Worm (Caenorhabditis elegans) whole organism, L3 larva: ENCODE data around the gene egl-43.

Source experiments
- R02D3.7 ChIP-seq: fragments of 150-350 bp; optimal IDR thresholded peaks from 2 replicates; lab custom pipeline; 2014; ENCODE audit warnings: missing biosample characterization, missing genetic modification characterization
- ZK546.5 ChIP-seq: sonication (generic microtip); optimal IDR thresholded peaks from 2 replicates; lab custom pipeline; 2017; ENCODE audit warnings: missing biosample characterization, missing genetic modification characterization
- aly-2 ChIP-seq: fragments of 150-350 bp; optimal IDR thresholded peaks from 2 replicates; lab custom pipeline; 2014; ENCODE audit warnings: missing biosample characterization, missing genetic modification characterization
- ama-1 ChIP-seq: fragments of 150-350 bp; optimal IDR thresholded peaks from 2 replicates; lab custom pipeline; 2018
- ceh-16 ChIP-seq: sonication (generic microtip); optimal IDR thresholded peaks from 2 replicates; lab custom pipeline; 2017; ENCODE audit warnings: missing biosample characterization, missing genetic modification characterization
- ceh-28 ChIP-seq: fragments of 150-350 bp; optimal IDR thresholded peaks from 2 replicates; lab custom pipeline; 2014; ENCODE audit warnings: missing biosample characterization, missing genetic modification reagents, missing genetic modification characterization
- ceh-82 ChIP-seq: fragments of 150-350 bp; optimal IDR thresholded peaks from 2 replicates; lab custom pipeline; 2014; ENCODE audit warnings: missing biosample characterization, missing genetic modification characterization
- ceh-9 ChIP-seq: sonication (generic microtip); optimal IDR thresholded peaks from 2 replicates; lab custom pipeline; 2018; ENCODE audit warnings: missing biosample characterization, missing genetic modification characterization
- daf-12 ChIP-seq: fragments of 150-350 bp; optimal IDR thresholded peaks from 2 replicates; lab custom pipeline; 2014; ENCODE audit warnings: missing biosample characterization, missing genetic modification reagents, missing genetic modification characterization
- egl-27 ChIP-seq: sonication (generic microtip); optimal IDR thresholded peaks from 4 replicates; lab custom pipeline; 2017; ENCODE audit warnings: missing biosample characterization, missing genetic modification reagents, missing genetic modification characterization
- egl-5 ChIP-seq: fragments of 150-350 bp; optimal IDR thresholded peaks from 2 replicates; lab custom pipeline; 2017; ENCODE audit warnings: missing biosample characterization, missing genetic modification reagents, missing genetic modification characterization, inconsistent platforms
- elt-1 ChIP-seq: fragments of 150-350 bp; optimal IDR thresholded peaks from 2 replicates; lab custom pipeline; 2014; ENCODE audit warnings: missing biosample characterization, missing genetic modification characterization
- elt-2 ChIP-seq: sonication (generic microtip); optimal IDR thresholded peaks from 2 replicates; lab custom pipeline; 2016; ENCODE audit warnings: missing genetic modification reagents, mild to moderate bottlenecking, missing genetic modification characterization, missing compliant biosample characterization
- elt-3 ChIP-seq, 3 experiments: fragments of 150-350 bp in 1 of 3; sonication (generic microtip) in 2 of 3; optimal IDR thresholded peaks; 2 replicates in 2 of 3; 4 replicates in 1 of 3; lab custom pipeline; 2014 to 2017; ENCODE audit warnings: missing biosample characterization in 3 of 3, missing genetic modification characterization in 3 of 3
- eor-1 ChIP-seq, 2 experiments: fragments of 150-350 bp; optimal IDR thresholded peaks; 2 replicates each; lab custom pipeline; 2014 to 2018; ENCODE audit warnings: missing biosample characterization in 2 of 2, missing genetic modification characterization in 2 of 2
- fkh-10 ChIP-seq: sonication (generic microtip); optimal IDR thresholded peaks from 2 replicates; lab custom pipeline; 2017; ENCODE audit warnings: missing biosample characterization, missing genetic modification reagents, missing genetic modification characterization
- fkh-2 ChIP-seq: fragments of 150-350 bp; optimal IDR thresholded peaks from 2 replicates; lab custom pipeline; 2014; ENCODE audit warnings: missing biosample characterization, missing genetic modification reagents, missing genetic modification characterization
- fos-1 ChIP-seq: fragments of 150-350 bp; optimal IDR thresholded peaks from 2 replicates; lab custom pipeline; 2014; ENCODE audit warnings: missing biosample characterization, missing genetic modification characterization
- hmg-11 ChIP-seq: sonication (generic microtip); optimal IDR thresholded peaks from 2 replicates; lab custom pipeline; 2016; ENCODE audit warnings: missing genetic modification characterization, missing compliant biosample characterization
- jun-1 ChIP-seq: fragments of 150-350 bp; optimal IDR thresholded peaks from 2 replicates; lab custom pipeline; 2014; ENCODE audit warnings: missing biosample characterization, missing genetic modification reagents, missing genetic modification characterization
- lin-15B ChIP-seq: fragments of 150-350 bp; optimal IDR thresholded peaks from 2 replicates; lab custom pipeline; 2014; ENCODE audit warnings: missing biosample characterization, missing genetic modification characterization
- lin-39 ChIP-seq: fragments of 150-350 bp; optimal IDR thresholded peaks from 2 replicates; lab custom pipeline; 2018; ENCODE audit warnings: missing biosample characterization, missing genetic modification reagents, missing genetic modification characterization
- lsy-12 ChIP-seq: sonication (generic microtip); optimal IDR thresholded peaks from 2 replicates; lab custom pipeline; 2016; ENCODE audit warnings: mild to moderate bottlenecking, missing genetic modification characterization, missing compliant biosample characterization
- mdl-1 ChIP-seq: fragments of 150-350 bp; optimal IDR thresholded peaks from 2 replicates; lab custom pipeline; 2014; ENCODE audit warnings: missing biosample characterization, missing genetic modification characterization
- mml-1 ChIP-seq: fragments of 150-350 bp; sonication (generic microtip); optimal IDR thresholded peaks from 3 replicates; lab custom pipeline; 2014; ENCODE audit warnings: missing biosample characterization, missing genetic modification characterization
- nfya-1 ChIP-seq: sonication (generic microtip); optimal IDR thresholded peaks from 2 replicates; lab custom pipeline; 2017; ENCODE audit warnings: missing genetic modification characterization, mild to moderate bottlenecking, missing compliant biosample characterization, antibody characterized with exemption, moderate library complexity; ENCODE audit not compliant: insufficient read depth
- nhr-11 ChIP-seq: fragments of 150-350 bp; optimal IDR thresholded peaks from 2 replicates; lab custom pipeline; 2014; ENCODE audit warnings: missing biosample characterization, missing genetic modification characterization
- nhr-12 ChIP-seq: fragments of 150-350 bp; optimal IDR thresholded peaks from 2 replicates; lab custom pipeline; 2014; ENCODE audit warnings: missing biosample characterization, missing genetic modification characterization
- nhr-23 ChIP-seq: fragments of 150-350 bp; optimal IDR thresholded peaks from 2 replicates; lab custom pipeline; 2014; ENCODE audit warnings: missing biosample characterization, missing genetic modification reagents, missing genetic modification characterization
- nhr-237 ChIP-seq: fragments of 150-350 bp; optimal IDR thresholded peaks from 2 replicates; lab custom pipeline; 2014; ENCODE audit warnings: missing biosample characterization, missing genetic modification characterization
- nhr-25 ChIP-seq: sonication (generic microtip); optimal IDR thresholded peaks from 2 replicates; lab custom pipeline; 2017; ENCODE audit warnings: missing biosample characterization, missing genetic modification characterization
- nhr-28 ChIP-seq: fragments of 150-350 bp; optimal IDR thresholded peaks from 2 replicates; lab custom pipeline; 2014; ENCODE audit warnings: missing biosample characterization, missing genetic modification characterization
- nhr-43 ChIP-seq: sonication (generic microtip); optimal IDR thresholded peaks from 2 replicates; lab custom pipeline; 2016; ENCODE audit warnings: mild to moderate bottlenecking, missing genetic modification characterization, missing compliant biosample characterization; ENCODE audit not compliant: poor library complexity, severe bottlenecking
- nhr-67 ChIP-seq: fragments of 150-350 bp; optimal IDR thresholded peaks from 2 replicates; lab custom pipeline; 2014; ENCODE audit warnings: missing biosample characterization, missing genetic modification characterization
- nhr-76 ChIP-seq: fragments of 150-350 bp; sonication (generic microtip); optimal IDR thresholded peaks from 5 replicates; lab custom pipeline; 2014; ENCODE audit warnings: missing biosample characterization, missing genetic modification characterization
- nhr-77 ChIP-seq: fragments of 150-350 bp; optimal IDR thresholded peaks from 2 replicates; lab custom pipeline; 2014; ENCODE audit warnings: missing biosample characterization, missing genetic modification characterization
- pha-4 ChIP-seq: fragments of 150-350 bp; optimal IDR thresholded peaks from 2 replicates; lab custom pipeline; 2014; ENCODE audit warnings: missing biosample characterization, missing genetic modification reagents, missing genetic modification characterization
- pqm-1 ChIP-seq: fragments of 150-350 bp; optimal IDR thresholded peaks from 2 replicates; lab custom pipeline; 2017; ENCODE audit warnings: missing biosample characterization, missing genetic modification characterization, inconsistent platforms
- sea-2 ChIP-seq: fragments of 150-350 bp; sonication (generic microtip); optimal IDR thresholded peaks from 4 replicates; lab custom pipeline; 2014; ENCODE audit warnings: missing biosample characterization, missing genetic modification reagents, missing genetic modification characterization
- skn-1 ChIP-seq: fragments of 150-350 bp; optimal IDR thresholded peaks from 2 replicates; lab custom pipeline; 2014; ENCODE audit warnings: missing biosample characterization, missing genetic modification characterization
- snpc-4 ChIP-seq: fragments of 150-350 bp; optimal IDR thresholded peaks from 2 replicates; lab custom pipeline; 2014; ENCODE audit warnings: missing biosample characterization, missing genetic modification characterization
- tbx-2 ChIP-seq: sonication (generic microtip); optimal IDR thresholded peaks from 2 replicates; lab custom pipeline; 2016; ENCODE audit warnings: mild to moderate bottlenecking, missing genetic modification characterization, missing compliant biosample characterization
- unc-39 ChIP-seq: sonication (generic microtip); optimal IDR thresholded peaks from 4 replicates; lab custom pipeline; 2017; ENCODE audit warnings: missing biosample characterization, missing genetic modification characterization
- unc-62 ChIP-seq: fragments of 150-350 bp; sonication (generic microtip); optimal IDR thresholded peaks from 4 replicates; lab custom pipeline; 2014; ENCODE audit warnings: missing biosample characterization, missing genetic modification reagents, missing genetic modification characterization
- zag-1 ChIP-seq: fragments of 150-350 bp; optimal IDR thresholded peaks from 2 replicates; lab custom pipeline; 2014; ENCODE audit warnings: missing biosample characterization, missing genetic modification characterization
- ztf-11 ChIP-seq: fragments of 150-350 bp; optimal IDR thresholded peaks from 2 replicates; lab custom pipeline; 2014; ENCODE audit warnings: missing biosample characterization, missing genetic modification characterization
- ztf-4 ChIP-seq: fragments of 150-350 bp; optimal IDR thresholded peaks from 2 replicates; lab custom pipeline; 2014; ENCODE audit warnings: missing biosample characterization, missing genetic modification characterization

The egl-43 gene

ce11 chrII:9936859-9937258 lies 18.1 kb upstream of the egl-43 start, which contains the start of gene C05C10.3:
Gene C05C10.3 (minus strand): TSS chrII:9936893.
- TF ChIP-seq pqm-1 (tag; lab: Kevin White, UChicago) (peak; percentile 75), hmg-11 (no peak), nhr-11 (tag; lab: Kevin White, UChicago) (no peak), pha-4 (tag; lab: Kevin White, UChicago) (peak; percentile 6), elt-2 (tag; lab: Kevin White, UChicago) (peak; percentile 60), nhr-23 (tag; lab: Kevin White, UChicago) (no peak), skn-1 (no peak), nhr-12 (tag; lab: Kevin White, UChicago) (no peak), nhr-43 (tag; lab: Kevin White, UChicago) (no peak), mml-1 (tag; lab: Kevin White, UChicago) (no peak), eor-1 (tag; optimal IDR thresholded peaks at IDR 0.05; lab: Kevin White, UChicago) (no peak)

- TF ChIP-seq ZK546.5 (tag; lab: Kevin White, UChicago) = no peak
- TF ChIP-seq sea-2 = no peak
- peak; percentile 75 for TF ChIP-seq elt-2 (tag; lab: Kevin White, UChicago)
- no peak for TF ChIP-seq eor-1 (tag; optimal IDR thresholded peaks at IDR 0.05; lab: Kevin White, UChicago)
- TF ChIP-seq ztf-11 (tag; lab: Kevin White, UChicago) = no peak
- peak; percentile 65 for TF ChIP-seq mdl-1 (tag; lab: Kevin White, UChicago)
- TF ChIP-seq mml-1 (tag; lab: Kevin White, UChicago) = no peak
- TF ChIP-seq pqm-1 (tag; lab: Kevin White, UChicago) = peak; percentile 61
- TF ChIP-seq nhr-237 (tag; lab: Kevin White, UChicago) = no peak
- TF ChIP-seq nhr-77 (tag; lab: Kevin White, UChicago) = no peak
- no peak for TF ChIP-seq unc-62 (GFP tag; lab: Kevin White, UChicago)
- TF ChIP-seq nhr-12 (tag; lab: Kevin White, UChicago) = no peak
- peak; percentile 60 for TF ChIP-seq lin-15B (tag; lab: Kevin White, UChicago)
- peak; percentile 94 for TF ChIP-seq nhr-11 (tag; lab: Kevin White, UChicago)
- peak; percentile 33 for TF ChIP-seq R02D3.7 (tag; lab: Kevin White, UChicago)
- TF ChIP-seq skn-1 = no peak
- peak; percentile 80 for TF ChIP-seq nhr-43 (tag; lab: Kevin White, UChicago)
- peak; percentile 21 for TF ChIP-seq tbx-2 (tag; lab: Kevin White, UChicago)
- peak; percentile 16 for TF ChIP-seq egl-5 (tag; lab: Kevin White, UChicago)
- TF ChIP-seq nhr-67 (tag; lab: Kevin White, UChicago) = no peak
- TF ChIP-seq nfya-1 (tag; lab: Kevin White, UChicago) = peak; percentile 75
- no peak for TF ChIP-seq zag-1 (tag; lab: Kevin White, UChicago)
- TF ChIP-seq fkh-2 = no peak
- no peak for TF ChIP-seq ceh-16 (tag; lab: Kevin White, UChicago)
- TF ChIP-seq nhr-76 = peak; percentile 48
- no peak for TF ChIP-seq fos-1 (tag; lab: Kevin White, UChicago)
- peak; percentile 94 for TF ChIP-seq pha-4 (tag; lab: Kevin White, UChicago)
- peak; percentile 92 for TF ChIP-seq ama-1
- no peak for TF ChIP-seq ceh-9
- TF ChIP-seq aly-2 (tag; lab: Kevin White, UChicago) = no peak
- no peak for TF ChIP-seq elt-1
- peak; percentile 33 for TF ChIP-seq hmg-11
- TF ChIP-seq snpc-4 (tag; lab: Kevin White, UChicago) = no peak
- no peak for TF ChIP-seq fkh-10 (GFP tag; lab: Kevin White, UChicago)
- peak; percentile 2 for TF ChIP-seq lin-39 (tag; lab: Kevin White, UChicago)
- no peak for TF ChIP-seq nhr-28
- TF ChIP-seq ceh-28 = peak; percentile 39
- peak; percentile 52 for TF ChIP-seq jun-1 (tag; lab: Kevin White, UChicago)
- peak; percentile 86 for TF ChIP-seq nhr-23 (tag; lab: Kevin White, UChicago)
- no peak for TF ChIP-seq ztf-4 (tag; lab: Kevin White, UChicago)
- TF ChIP-seq unc-39 (tag; lab: Kevin White, UChicago) = no peak
- TF ChIP-seq lsy-12 (tag; lab: Kevin White, UChicago) = peak; percentile 45
- no peak for TF ChIP-seq ceh-82
- TF ChIP-seq elt-3 (tag; optimal IDR thresholded peaks at IDR 0.05; lab: Kevin White, UChicago) = no peak
- TF ChIP-seq daf-12 (tag; lab: Kevin White, UChicago) = no peak
- TF ChIP-seq nhr-25 = peak; percentile 79
- peak; percentile 58 for TF ChIP-seq egl-27 (tag; lab: Kevin White, UChicago)
Measured at ce11 chrII:9937611-9938010, 17.4 kb upstream of the egl-43 start.
